Fruit fly (Drosophila melanogaster) whole organism, embryonic: ENCODE data around the gene CG11164.

Experiments
- Abd-B ChIP-seq: fragments of 200-800 bp; sonication (Bioruptor generic); optimal IDR thresholded peaks from 2 replicates; lab custom pipeline; 2018; ENCODE audit warnings: missing biosample characterization, mild to moderate bottlenecking, missing genetic modification characterization, moderate library complexity
- Bdp1 ChIP-seq: fragments of 200-800 bp; sonication (Bioruptor generic); optimal IDR thresholded peaks from 3 replicates; lab custom pipeline; 2016; ENCODE audit warnings: missing biosample characterization, missing genetic modification characterization
- Blimp-1 ChIP-seq: fragments of 200-800 bp; sonication (Bioruptor generic); optimal IDR thresholded peaks from 3 replicates; lab custom pipeline; 2018; ENCODE audit warnings: missing biosample characterization, missing genetic modification characterization, mild to moderate bottlenecking, moderate library complexity, missing genetic modification reagents
- CG1024 ChIP-seq: fragments of 200-800 bp; sonication (Bioruptor generic); IDR thresholded peaks from 2 replicates; pipeline ENCODE4 v1.3.6; 2022; ENCODE audit warnings: missing biosample characterization, missing genetic modification characterization
- CG11504 ChIP-seq: fragments of 200-800 bp; sonication (Bioruptor generic); optimal IDR thresholded peaks from 3 replicates; lab custom pipeline; 2019; ENCODE audit warnings: missing biosample characterization, mild to moderate bottlenecking, missing genetic modification characterization, moderate library complexity
- CG12769 ChIP-seq: fragments of 200-800 bp; sonication (Bioruptor generic); optimal IDR thresholded peaks from 2 replicates; lab custom pipeline; 2019; ENCODE audit warnings: missing biosample characterization, mild to moderate bottlenecking, missing genetic modification characterization, moderate library complexity
- CG14441 ChIP-seq: fragments of 200-800 bp; sonication (Bioruptor generic); IDR thresholded peaks from 2 replicates; pipeline ENCODE4 v1.3.6; 2022; ENCODE audit warnings: missing biosample characterization, missing genetic modification characterization
- CG15514 ChIP-seq: fragments of 200-800 bp; sonication (Bioruptor generic); optimal IDR thresholded peaks from 3 replicates; lab custom pipeline; 2017; ENCODE audit warnings: missing biosample characterization, missing genetic modification characterization, mild to moderate bottlenecking, moderate library complexity, missing genetic modification reagents
- CG15601 ChIP-seq: fragments of 200-800 bp; sonication (Bioruptor generic); optimal IDR thresholded peaks from 3 replicates; lab custom pipeline; 2019; ENCODE audit warnings: missing biosample characterization, mild to moderate bottlenecking, missing genetic modification characterization, moderate library complexity
- CG1603 ChIP-seq: fragments of 200-800 bp; sonication (Bioruptor generic); optimal IDR thresholded peaks from 2 replicates; lab custom pipeline; 2019; ENCODE audit warnings: missing biosample characterization, mild to moderate bottlenecking, missing genetic modification characterization, moderate library complexity
- CG16779 ChIP-seq: fragments of 200-800 bp; sonication (Bioruptor generic); IDR thresholded peaks from 2 replicates; pipeline ENCODE4 v1.3.6; 2022; ENCODE audit warnings: missing biosample characterization, missing genetic modification characterization
- CG17328 ChIP-seq: fragments of 200-800 bp; sonication (Bioruptor generic); IDR thresholded peaks from 2 replicates; pipeline ENCODE4 v1.3.6; 2022; ENCODE audit warnings: missing biosample characterization, missing genetic modification characterization
- CG2712 ChIP-seq: fragments of 200-800 bp; optimal IDR thresholded peaks from 3 replicates; lab custom pipeline; 2019; ENCODE audit warnings: missing biosample characterization, mild to moderate bottlenecking, missing genetic modification characterization, moderate library complexity
- CG31224 ChIP-seq: fragments of 200-800 bp; sonication (Bioruptor generic); IDR thresholded peaks from 2 replicates; pipeline ENCODE4 v1.3.6; 2022; ENCODE audit warnings: missing biosample characterization, missing genetic modification characterization
- CG34376 ChIP-seq: fragments of 200-800 bp; sonication (Bioruptor generic); optimal IDR thresholded peaks from 2 replicates; lab custom pipeline; 2018; ENCODE audit warnings: missing biosample characterization, mild to moderate bottlenecking, missing genetic modification characterization
- CG6254 ChIP-seq: fragments of 200-800 bp; sonication (Bioruptor generic); optimal IDR thresholded peaks from 3 replicates; lab custom pipeline; 2017; ENCODE audit warnings: mild to moderate bottlenecking, missing biosample characterization, missing genetic modification reagents, missing genetic modification characterization
- CG6272 ChIP-seq: fragments of 200-800 bp; sonication (Bioruptor generic); IDR thresholded peaks from 2 replicates; pipeline ENCODE4 v1.3.6; 2022; ENCODE audit warnings: missing biosample characterization, missing genetic modification characterization
- CG6854 ChIP-seq: fragments of 200-800 bp; sonication (Bioruptor generic); optimal IDR thresholded peaks from 3 replicates; lab custom pipeline; 2017; ENCODE audit warnings: missing biosample characterization, mild to moderate bottlenecking, missing genetic modification characterization
- CG7928 ChIP-seq: fragments of 200-800 bp; sonication (Bioruptor generic); optimal IDR thresholded peaks from 2 replicates; lab custom pipeline; 2017; ENCODE audit warnings: missing biosample characterization, mild to moderate bottlenecking, missing genetic modification characterization
- CG9876 ChIP-seq: fragments of 200-800 bp; sonication (Bioruptor generic); optimal IDR thresholded peaks from 2 replicates; lab custom pipeline; 2016; ENCODE audit warnings: missing biosample characterization, missing genetic modification characterization
- CkIIα-i1 ChIP-seq: fragments of 200-800 bp; sonication (Bioruptor generic); IDR thresholded peaks from 2 replicates; pipeline ENCODE4 v1.3.6; 2022; ENCODE audit warnings: missing biosample characterization, missing genetic modification characterization
- Dref ChIP-seq: fragments of 200-800 bp; sonication (Bioruptor generic); IDR thresholded peaks from 2 replicates; pipeline ENCODE4 v1.3.6; 2022; ENCODE audit warnings: missing biosample characterization, missing genetic modification characterization
- Drgx ChIP-seq: fragments of 200-800 bp; sonication (Bioruptor generic); IDR thresholded peaks from 2 replicates; pipeline ENCODE4 v1.3.6; 2022; ENCODE audit warnings: missing biosample characterization, missing genetic modification characterization
- GATAe ChIP-seq: fragments of 200-800 bp; sonication (Bioruptor generic); conservative IDR thresholded peaks from 2 replicates; pipeline ENCODE4 v1.3.6; 2022; ENCODE audit warnings: missing biosample characterization, missing genetic modification characterization
- HLH3B ChIP-seq: fragments of 200-800 bp; sonication (Bioruptor generic); IDR thresholded peaks from 2 replicates; pipeline ENCODE4 v1.3.6; 2022; ENCODE audit warnings: missing biosample characterization, missing genetic modification characterization
- HLH4C ChIP-seq: fragments of 200-800 bp; sonication (Bioruptor generic); IDR thresholded peaks from 3 replicates; pipeline ENCODE4 v1.3.6; 2022; ENCODE audit warnings: missing biosample characterization, missing genetic modification characterization; ENCODE audit not compliant: partially characterized antibody
- HmgZ ChIP-seq: fragments of 200-800 bp; sonication (Bioruptor generic); optimal IDR thresholded peaks from 2 replicates; lab custom pipeline; 2018; ENCODE audit warnings: missing biosample characterization, mild to moderate bottlenecking, missing genetic modification characterization
- Jarid2 ChIP-seq: fragments of 200-800 bp; sonication (Bioruptor generic); optimal IDR thresholded peaks from 3 replicates; lab custom pipeline; 2017; ENCODE audit warnings: mild to moderate bottlenecking, missing biosample characterization, missing genetic modification reagents, missing genetic modification characterization
- NC2β ChIP-seq: fragments of 200-800 bp; sonication (Bioruptor generic); optimal IDR thresholded peaks from 2 replicates; lab custom pipeline; 2016; ENCODE audit warnings: missing biosample characterization, missing genetic modification characterization
- Oli ChIP-seq: fragments of 200-800 bp; sonication (Bioruptor generic); optimal IDR thresholded peaks from 2 replicates; lab custom pipeline; 2018; ENCODE audit warnings: missing biosample characterization, mild to moderate bottlenecking, missing genetic modification characterization, moderate library complexity
- Optix ChIP-seq: fragments of 200-800 bp; sonication (Bioruptor generic); IDR thresholded peaks from 3 replicates; pipeline ENCODE4 v1.3.6; 2022; ENCODE audit warnings: missing biosample characterization, missing genetic modification characterization
- Sry-β ChIP-seq: fragments of 200-800 bp; sonication (Bioruptor generic); optimal IDR thresholded peaks from 2 replicates; lab custom pipeline; 2018; ENCODE audit warnings: missing biosample characterization, mild to moderate bottlenecking, missing genetic modification characterization, moderate library complexity
- Usf ChIP-seq: fragments of 200-800 bp; sonication (Bioruptor generic); optimal IDR thresholded peaks from 2 replicates; lab custom pipeline; 2017; ENCODE audit warnings: missing genotype, missing biosample characterization, missing genetic modification characterization
- Xrp1 ChIP-seq: fragments of 200-800 bp; sonication (Bioruptor generic); IDR thresholded peaks from 2 replicates; pipeline ENCODE4 v1.3.6; 2022; ENCODE audit warnings: missing biosample characterization, missing genetic modification characterization
- ato ChIP-seq: fragments of 200-800 bp; sonication (Bioruptor generic); IDR thresholded peaks from 2 replicates; pipeline ENCODE4 v1.3.6; 2022; ENCODE audit warnings: missing biosample characterization, missing genetic modification characterization; ENCODE audit not compliant: partially characterized antibody
- az2 ChIP-seq: fragments of 200-800 bp; sonication (Bioruptor generic); optimal IDR thresholded peaks from 3 replicates; lab custom pipeline; 2016; ENCODE audit warnings: missing biosample characterization, missing genetic modification characterization
- corto ChIP-seq: fragments of 200-800 bp; sonication (Bioruptor generic); optimal IDR thresholded peaks from 2 replicates; lab custom pipeline; 2016; ENCODE audit warnings: missing biosample characterization, mild to moderate bottlenecking, missing genetic modification characterization, moderate library complexity
- crol ChIP-seq: fragments of 200-800 bp; sonication (Bioruptor generic); IDR thresholded peaks from 2 replicates; pipeline ENCODE4 v1.3.6; 2022; ENCODE audit warnings: missing biosample characterization, missing genetic modification characterization
- dmrt99B ChIP-seq: fragments of 200-800 bp; sonication (Bioruptor generic); optimal IDR thresholded peaks from 2 replicates; lab custom pipeline; 2018; ENCODE audit warnings: missing biosample characterization, mild to moderate bottlenecking, missing genetic modification characterization, moderate library complexity
- ewg ChIP-seq: fragments of 200-800 bp; sonication (Bioruptor generic); optimal IDR thresholded peaks from 3 replicates; lab custom pipeline; 2017; ENCODE audit warnings: mild to moderate bottlenecking, missing biosample characterization, missing genetic modification reagents, missing genetic modification characterization
- exex ChIP-seq: fragments of 200-800 bp; sonication (Bioruptor generic); optimal IDR thresholded peaks from 4 replicates; lab custom pipeline; 2018; ENCODE audit warnings: missing biosample characterization, mild to moderate bottlenecking, missing genetic modification characterization, moderate library complexity
- grn ChIP-seq: fragments of 200-800 bp; sonication (Bioruptor generic); optimal IDR thresholded peaks from 3 replicates; lab custom pipeline; 2017; ENCODE audit warnings: missing biosample characterization, missing genetic modification characterization
- jigr1 ChIP-seq: fragments of 200-800 bp; sonication (Bioruptor generic); IDR thresholded peaks from 3 replicates; pipeline ENCODE4 v1.3.6; 2022; ENCODE audit warnings: missing biosample characterization, missing genetic modification characterization
- lmd ChIP-seq: fragments of 200-800 bp; sonication (Bioruptor generic); IDR thresholded peaks from 2 replicates; pipeline ENCODE4 v1.3.6; 2022; ENCODE audit warnings: missing biosample characterization, missing genetic modification characterization
- luna ChIP-seq: fragments of 200-800 bp; sonication (Bioruptor generic); optimal IDR thresholded peaks from 2 replicates; lab custom pipeline; 2016; ENCODE audit warnings: missing biosample characterization, missing genetic modification characterization
- pb ChIP-seq: fragments of 200-800 bp; sonication (Bioruptor generic); optimal IDR thresholded peaks from 3 replicates; lab custom pipeline; 2016; ENCODE audit warnings: missing biosample characterization, missing genetic modification characterization
- pzg ChIP-seq: fragments of 200-800 bp; sonication (Bioruptor generic); optimal IDR thresholded peaks from 3 replicates; lab custom pipeline; 2018; ENCODE audit warnings: missing biosample characterization, mild to moderate bottlenecking, missing genetic modification characterization, moderate library complexity
- salm ChIP-seq: fragments of 200-800 bp; sonication (Bioruptor generic); optimal IDR thresholded peaks from 2 replicates; lab custom pipeline; 2018; ENCODE audit warnings: missing biosample characterization, mild to moderate bottlenecking, missing genetic modification characterization
- sna ChIP-seq: fragments of 200-800 bp; sonication (Bioruptor generic); IDR thresholded peaks from 2 replicates; pipeline ENCODE4 v1.3.6; 2022; ENCODE audit warnings: missing biosample characterization, missing genetic modification characterization; ENCODE audit not compliant: partially characterized antibody
- sqz ChIP-seq: fragments of 200-800 bp; sonication (Bioruptor generic); optimal IDR thresholded peaks from 3 replicates; lab custom pipeline; 2018; ENCODE audit warnings: missing biosample characterization, mild to moderate bottlenecking, missing genetic modification characterization
- unc-4 ChIP-seq: fragments of 200-800 bp; sonication (Bioruptor generic); IDR thresholded peaks from 2 replicates; pipeline ENCODE4 v1.3.6; 2022; ENCODE audit warnings: missing biosample characterization, missing genetic modification characterization; ENCODE audit not compliant: partially characterized antibody

The CG11164 gene

DNA sequence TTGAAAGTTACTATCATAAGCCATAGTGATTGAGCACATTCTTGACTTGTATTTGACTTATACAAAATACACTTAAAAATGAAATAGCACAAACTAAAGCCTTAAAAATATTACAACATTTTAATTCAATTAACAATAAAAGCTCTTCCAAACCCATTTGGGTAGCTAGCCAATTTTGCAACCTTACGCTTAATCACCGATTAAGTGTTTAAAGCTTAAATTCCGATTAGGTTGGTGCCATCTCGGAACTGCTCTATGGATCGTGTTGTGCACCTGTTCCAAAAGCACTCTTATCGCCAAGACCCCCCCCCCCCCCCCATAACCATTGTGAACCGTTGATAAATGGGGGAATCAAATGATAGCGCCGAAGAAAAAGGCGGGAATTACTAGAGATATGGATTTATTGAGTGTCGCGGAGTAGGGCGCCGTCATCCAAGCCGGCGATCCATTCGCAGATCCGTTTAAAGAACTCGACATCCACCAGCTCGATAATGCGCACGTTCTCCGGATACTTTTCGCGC is 10.2 kb downstream of the CG11164 start (continued):
- TF ChIP-seq HLH3B (GFP tag; lab: Robert Waterston, UW) = no peak
- TF ChIP-seq az2 (GFP tag; lab: Kevin White, UChicago) = no peak
- TF ChIP-seq unc-4 (GFP tag; lab: Robert Waterston, UW) = no peak
- TF ChIP-seq CkIIα-i1 (GFP tag; lab: Robert Waterston, UW) = no peak
- no peak for TF ChIP-seq Blimp-1 (GFP tag; lab: Kevin White, UChicago)
- TF ChIP-seq GATAe = peak; percentile 25; the same call in 1 of the 2 replicates
- TF ChIP-seq CG31224 = no peak
- peak; percentile 44 for TF ChIP-seq grn (GFP tag; lab: Kevin White, UChicago)
- no peak for TF ChIP-seq CG6254 (GFP tag; lab: Kevin White, UChicago)
- no peak for TF ChIP-seq Sry-β
- no peak for TF ChIP-seq CG9876 (GFP tag; lab: Kevin White, UChicago)
- peak; percentile 2 for TF ChIP-seq CG15514 (GFP tag; lab: Kevin White, UChicago)
- no peak for TF ChIP-seq Usf (GFP tag; lab: Kevin White, UChicago)
- TF ChIP-seq ato = no peak
- TF ChIP-seq CG34376 (GFP tag; lab: Kevin White, UChicago) = peak; percentile 3
- no peak for TF ChIP-seq Drgx (GFP tag; lab: Robert Waterston, UW)
- TF ChIP-seq dmrt99B = no peak
- no peak for TF ChIP-seq CG1024 (GFP tag; lab: Robert Waterston, UW)
- no peak for TF ChIP-seq pzg
- TF ChIP-seq Dref (GFP tag; lab: Robert Waterston, UW) = no peak
- no peak for TF ChIP-seq Oli (tag; lab: Kevin White, UChicago)
- TF ChIP-seq Optix (GFP tag; lab: Robert Waterston, UW) = no peak
- TF ChIP-seq sna = no peak
- TF ChIP-seq NC2β (GFP tag; lab: Kevin White, UChicago) = no peak
- TF ChIP-seq Jarid2 (GFP tag; lab: Kevin White, UChicago) = no peak
- TF ChIP-seq CG12769 = no peak
- TF ChIP-seq Xrp1 (GFP tag; lab: Robert Waterston, UW) = no peak
- no peak for TF ChIP-seq lmd (GFP tag; lab: Robert Waterston, UW)
- TF ChIP-seq salm (tag; lab: Kevin White, UChicago) = no peak
- TF ChIP-seq exex (tag; lab: Kevin White, UChicago) = peak; percentile 91
- TF ChIP-seq CG1603 = no peak
- no peak for TF ChIP-seq Bdp1
- no peak for TF ChIP-seq CG14441 (GFP tag; lab: Robert Waterston, UW)
- no peak for TF ChIP-seq CG17328
- TF ChIP-seq CG15601 (tag; lab: Kevin White, UChicago) = no peak
- no peak for TF ChIP-seq sqz (GFP tag; lab: Kevin White, UChicago)
- no peak for TF ChIP-seq jigr1 (GFP tag; lab: Robert Waterston, UW)
- TF ChIP-seq luna = no peak
- peak; percentile 20 for TF ChIP-seq HmgZ (tag; lab: Kevin White, UChicago)
- no peak for TF ChIP-seq corto
- no peak for TF ChIP-seq Abd-B (GFP tag; lab: Kevin White, UChicago)
- peak; percentile 67 for TF ChIP-seq crol
- TF ChIP-seq HLH4C = no peak
- TF ChIP-seq CG16779 (GFP tag; lab: Robert Waterston, UW) = no peak
- TF ChIP-seq CG6272 (GFP tag; lab: Robert Waterston, UW) = no peak
- TF ChIP-seq CG6854 = no peak
- TF ChIP-seq pb (GFP tag; lab: Kevin White, UChicago) = no peak
- no peak for TF ChIP-seq CG7928 (GFP tag; lab: Kevin White, UChicago)
- no peak for TF ChIP-seq CG11504
- no peak for TF ChIP-seq ewg (GFP tag; lab: Kevin White, UChicago)
- TF ChIP-seq CG2712 = peak; percentile 71
